Fruit fly (Drosophila melanogaster) whole organism, prepupa: ENCODE measurements around the gene c12.1.

Source experiments
- CG10631 ChIP-seq: fragments of 200-800 bp; sonication (Bioruptor generic); optimal IDR thresholded peaks from 2 replicates; lab custom pipeline; 2016; ENCODE audit warnings: missing biosample characterization, missing genetic modification characterization
- CG15336 ChIP-seq: fragments of 200-800 bp; sonication (Bioruptor generic); IDR thresholded peaks from 2 replicates; pipeline ENCODE4 v1.3.6; 2022; ENCODE audit warnings: missing biosample characterization, missing genetic modification characterization
- Hr39 ChIP-seq: fragments of 200-800 bp; sonication (Bioruptor generic); optimal IDR thresholded peaks from 2 replicates; lab custom pipeline; 2016; ENCODE audit warnings: missing biosample characterization, missing genetic modification characterization
- Sox14 ChIP-seq: fragments of 200-800 bp; sonication (Bioruptor generic); optimal IDR thresholded peaks from 3 replicates; lab custom pipeline; 2016; ENCODE audit warnings: missing biosample characterization, missing genetic modification characterization
- acj6 ChIP-seq: fragments of 200-800 bp; sonication (Bioruptor generic); optimal IDR thresholded peaks from 3 replicates; lab custom pipeline; 2016; ENCODE audit warnings: missing biosample characterization, missing genetic modification characterization
- net ChIP-seq: fragments of 200-800 bp; sonication (Bioruptor generic); optimal IDR thresholded peaks from 3 replicates; lab custom pipeline; 2016; ENCODE audit warnings: missing biosample characterization, missing genetic modification characterization
- spab ChIP-seq: fragments of 200-800 bp; sonication (Bioruptor generic); optimal IDR thresholded peaks from 2 replicates; lab custom pipeline; 2017; ENCODE audit warnings: missing biosample characterization, mild to moderate bottlenecking, missing genetic modification characterization, missing genetic modification reagents
- vri ChIP-seq: fragments of 200-800 bp; sonication (Bioruptor generic); optimal IDR thresholded peaks from 3 replicates; lab custom pipeline; 2016; ENCODE audit warnings: missing biosample characterization, mild to moderate bottlenecking, missing genetic modification characterization

dm6 chrX:9297661-9298433 lies 21.2 kb downstream of the c12.1 start:
- TF ChIP-seq vri (GFP tag; lab: Kevin White, UChicago) (peak; percentile 10), Sox14 (GFP tag; lab: Kevin White, UChicago) (peak; percentile 19), Hr39 (GFP tag; lab: Kevin White, UChicago) (peak; percentile 18), net (GFP tag; lab: Kevin White, UChicago) (no peak), CG10631 (GFP tag; lab: Kevin White, UChicago) (no peak), acj6 (no peak), CG15336 (no peak), spab (GFP tag; lab: Kevin White, UChicago) (no peak)
